Fruit fly (Drosophila melanogaster): ENCODE results near the gene Cox11.

The Cox11 gene

DNA sequence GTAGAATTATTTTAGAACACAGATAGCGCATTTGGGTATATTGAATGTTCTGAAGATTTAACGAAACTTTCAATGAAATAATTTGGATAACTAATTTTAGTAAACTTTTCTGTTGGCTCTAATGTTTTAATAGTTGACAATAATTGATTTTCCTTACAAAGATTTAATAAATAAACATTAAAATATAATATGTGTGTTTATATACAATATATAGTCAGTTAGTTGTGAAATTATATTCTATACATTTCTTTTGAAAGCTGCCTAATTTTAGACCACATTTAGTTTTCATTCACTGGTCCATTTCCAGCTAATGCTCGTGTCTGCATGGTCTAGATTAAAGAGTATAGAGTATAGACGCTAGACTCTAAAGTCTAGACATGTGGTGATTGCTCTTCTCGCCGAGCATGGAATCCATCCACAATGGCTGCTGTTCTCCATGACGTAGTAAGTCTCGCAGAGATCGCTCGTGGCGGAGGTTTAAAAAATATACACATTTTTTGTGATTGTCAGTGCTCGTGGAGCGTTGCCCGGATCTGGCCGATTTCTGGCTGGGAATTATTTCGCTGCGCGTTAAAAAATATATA lies 32.1 kb downstream of the Cox11 start, which contains the start of gene GluRIIB (continued):
- TF ChIP-seq nom (GFP tag; optimal IDR thresholded peaks at IDR 0.05) = no peak
- TF ChIP-seq CG2116 (GFP tag; optimal IDR thresholded peaks at IDR 0.05) = no peak
- no peak for TF ChIP-seq Taf1 (GFP tag; IDR thresholded peaks at IDR 0.05)
- TF ChIP-seq Ssrp (tag; optimal IDR thresholded peaks at IDR 0.05) = peak; percentile 19
- TF ChIP-seq twi (tag; optimal IDR thresholded peaks at IDR 0.05) = peak; percentile 23
- TF ChIP-seq fru (optimal IDR thresholded peaks at IDR 0.05) = no peak
- no peak for TF ChIP-seq CG1529 (GFP tag; optimal IDR thresholded peaks at IDR 0.05)
- no peak for TF ChIP-seq Sry-β (GFP tag; optimal IDR thresholded peaks at IDR 0.05)
- no peak for TF ChIP-seq Sin3A (optimal IDR thresholded peaks at IDR 0.05)
- no peak for TF ChIP-seq CG17385 (GFP tag; optimal IDR thresholded peaks at IDR 0.05)
- TF ChIP-seq shn (GFP tag; optimal IDR thresholded peaks at IDR 0.05) = no peak
- TF ChIP-seq mirr (GFP tag; optimal IDR thresholded peaks at IDR 0.05) = no peak
- TF ChIP-seq zfh1 (GFP tag; IDR thresholded peaks at IDR 0.05) = no peak
- TF ChIP-seq CG6813 (GFP tag; optimal IDR thresholded peaks at IDR 0.05) = no peak
- no peak for TF ChIP-seq Bdp1 (GFP tag; optimal IDR thresholded peaks at IDR 0.05)
- TF ChIP-seq pum (GFP tag; optimal IDR thresholded peaks at IDR 0.05) = no peak
- no peak for TF ChIP-seq CG11696 (GFP tag; IDR thresholded peaks at IDR 0.05)
- no peak for TF ChIP-seq psq (GFP tag; optimal IDR thresholded peaks at IDR 0.05)

DNA sequence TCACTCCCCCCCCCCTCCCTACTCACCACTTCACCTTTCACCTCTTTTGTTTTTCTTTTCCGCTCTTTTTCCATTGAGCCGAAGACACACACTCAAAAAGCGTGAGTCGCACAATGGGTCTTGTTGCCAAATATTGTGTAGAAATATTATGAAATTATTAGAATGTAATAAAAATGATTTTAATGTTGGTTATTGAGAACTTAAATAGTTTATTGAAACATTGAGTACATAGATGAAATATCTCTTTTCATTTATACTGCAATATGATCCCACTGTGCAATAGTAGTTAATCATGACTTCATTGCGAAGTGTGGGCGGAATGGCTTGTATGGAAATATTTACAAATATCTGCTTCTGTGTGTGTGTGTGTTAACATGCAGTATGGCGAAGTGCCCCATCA lies 40.3 kb downstream of the Cox11 start:
- TF ChIP-seq prd (optimal IDR thresholded peaks at IDR 0.05) (no peak), prd (GFP tag; IDR thresholded peaks at IDR 0.05) (peak; percentile 40; the same call in 1 of the 3 replicates), CG4707 (GFP tag; optimal IDR thresholded peaks at IDR 0.05) (peak; percentile 30), nmo (GFP tag; optimal IDR thresholded peaks at IDR 0.05) (peak; percentile 5), z (GFP tag; IDR thresholded peaks at IDR 0.05) (0 out of 3 replicates have a peak, but pooled peaks have one; percentile 36), CG11504 (tag; optimal IDR thresholded peaks at IDR 0.05) (peak; percentile 37), eyg (GFP tag; optimal IDR thresholded peaks at IDR 0.05) (no peak), CG32772 (GFP tag; IDR thresholded peaks at IDR 0.05) (0 out of 2 replicates have a peak, but pooled peaks have one; percentile 24), slbo (GFP tag; IDR thresholded peaks at IDR 0.05) (peak; percentile 45), CG11456 (GFP tag; IDR thresholded peaks at IDR 0.05) (0 out of 3 replicates have a peak, but pooled peaks have one; percentile 43), Neu2 (GFP tag; optimal IDR thresholded peaks at IDR 0.05; ENCODE audit: borderline replicate concordance) (no peak), CG7839 (tag; optimal IDR thresholded peaks at IDR 0.05) (peak; percentile 19), CG6683 (GFP tag; optimal IDR thresholded peaks at IDR 0.05) (no peak), oc (tag; optimal IDR thresholded peaks at IDR 0.05) (no peak), unpg (GFP tag; optimal IDR thresholded peaks at IDR 0.05) (peak; percentile 30), Ptx1 (GFP tag; IDR thresholded peaks at IDR 0.05) (peak; percentile 59; the same call in 1 of the 2 replicates), Hsf (GFP tag; optimal IDR thresholded peaks at IDR 0.05) (no peak), CG17612 (GFP tag; IDR thresholded peaks at IDR 0.05) (no peak), Hr51 (GFP tag; optimal IDR thresholded peaks at IDR 0.05) (peak in 1 of 2 experiments; percentile 12), nau (GFP tag; optimal IDR thresholded peaks at IDR 0.05) (no peak), CG2678 (tag; optimal IDR thresholded peaks at IDR 0.05) (peak; percentile 20), gem (tag; optimal IDR thresholded peaks at IDR 0.05) (peak; percentile 41), ranshi (GFP tag; IDR thresholded peaks at IDR 0.05) (peak; percentile 38; the same call in 1 of the 2 replicates), Oli (tag; optimal IDR thresholded peaks at IDR 0.05) (peak; percentile 7), CG11085 (GFP tag; IDR thresholded peaks at IDR 0.05) (no peak), phol (tag; optimal IDR thresholded peaks at IDR 0.05) (peak; percentile 4), esg (GFP tag; conservative IDR thresholded peaks at IDR 0.05) (0 out of 2 replicates have a peak, but pooled peaks have one; percentile 20), vnd (GFP tag; IDR thresholded peaks at IDR 0.05; ENCODE audit: partially characterized antibody) (no peak), Xrp1 (GFP tag; IDR thresholded peaks at IDR 0.05) (peak; percentile 64), H15 (GFP tag; IDR thresholded peaks at IDR 0.05) (0 out of 3 replicates have a peak, but pooled peaks have one; percentile 35), row (GFP tag; IDR thresholded peaks at IDR 0.05) (peak; percentile 52; the same call in 2 of the 3 replicates), Aef1 (GFP tag; IDR thresholded peaks at IDR 0.05) (0 out of 3 replicates have a peak, but pooled peaks have one; percentile 18)

All from whole organism, embryonic.